Worm (Caenorhabditis elegans) whole organism, L4/young adult: Measurements from ENCODE around the gene blos-2.

Source experiments
- dao-5 ChIP-seq: sonication (generic microtip); optimal IDR thresholded peaks from 2 replicates; lab custom pipeline; 2016; ENCODE audit warnings: missing genotype, missing genetic modification characterization, moderate library complexity, missing compliant biosample characterization
- him-1 ChIP-seq: sonication (generic microtip); optimal IDR thresholded peaks from 2 replicates; lab custom pipeline; 2016; ENCODE audit warnings: missing genotype, missing genetic modification reagents, missing genetic modification characterization, missing compliant biosample characterization

- TF ChIP-seq dao-5 (tag; lab: Kevin White, UChicago) = no peak
- TF ChIP-seq him-1 (tag; lab: Kevin White, UChicago) = peak; percentile 81
Measured at ce11 chrIV:6336748-6337147, 2.7 kb downstream of the blos-2 start.
